Worm (Caenorhabditis elegans) whole organism, mixed stage, embryonic: ENCODE data around the gene C03H5.6.

ENCODE experiments used
- M03D4.4 ChIP-seq: sonication (generic microtip); optimal IDR thresholded peaks from 2 replicates; lab custom pipeline; 2017; ENCODE audit warnings: mild to moderate bottlenecking, missing genetic modification characterization, missing compliant biosample characterization
- bed-3 ChIP-seq: fragments of 200-800 bp; sonication (Bioruptor generic); optimal IDR thresholded peaks from 3 replicates; lab custom pipeline; 2018; ENCODE audit warnings: mild to moderate bottlenecking, missing genetic modification characterization, moderate library complexity, missing compliant biosample characterization
- blmp-1 ChIP-seq: fragments of 150-350 bp; optimal IDR thresholded peaks from 2 replicates; lab custom pipeline; 2014; ENCODE audit warnings: missing biosample characterization, missing genetic modification characterization
- ceh-39 ChIP-seq: fragments of 150-350 bp; optimal IDR thresholded peaks from 2 replicates; lab custom pipeline; 2014; ENCODE audit warnings: missing biosample characterization, missing genetic modification characterization
- ceh-43 ChIP-seq: fragments of 200-800 bp; sonication (Bioruptor generic); optimal IDR thresholded peaks from 2 replicates; lab custom pipeline; 2018; ENCODE audit warnings: mild to moderate bottlenecking, missing genetic modification characterization, moderate library complexity, missing compliant biosample characterization
- ceh-83 ChIP-seq: fragments of 200-800 bp; sonication (Bioruptor generic); optimal IDR thresholded peaks from 2 replicates; lab custom pipeline; 2018; ENCODE audit warnings: mild to moderate bottlenecking, missing genetic modification characterization, missing compliant biosample characterization
- cnd-1 ChIP-seq: fragments of 200-800 bp; sonication (Bioruptor generic); optimal IDR thresholded peaks from 2 replicates; lab custom pipeline; 2018; ENCODE audit warnings: mild to moderate bottlenecking, missing genetic modification characterization, missing compliant biosample characterization
- drap-1 ChIP-seq: fragments of 200-800 bp; sonication (Bioruptor generic); optimal IDR thresholded peaks from 3 replicates; lab custom pipeline; 2018; ENCODE audit warnings: mild to moderate bottlenecking, missing genetic modification characterization, missing compliant biosample characterization
- elt-1 ChIP-seq: sonication (generic microtip); optimal IDR thresholded peaks from 2 replicates; lab custom pipeline; 2017; ENCODE audit warnings: missing genetic modification characterization, mild to moderate bottlenecking, missing compliant biosample characterization, antibody characterized with exemption, moderate library complexity, borderline replicate concordance; ENCODE audit not compliant: insufficient read depth
- elt-3 ChIP-seq: fragments of 150-350 bp; optimal IDR thresholded peaks from 2 replicates; lab custom pipeline; 2014; ENCODE audit warnings: missing biosample characterization, missing genetic modification characterization
- flh-1 ChIP-seq: fragments of 200-800 bp; sonication (Bioruptor generic); optimal IDR thresholded peaks from 2 replicates; lab custom pipeline; 2018; ENCODE audit warnings: mild to moderate bottlenecking, missing genetic modification characterization, moderate library complexity, missing compliant biosample characterization
- ham-2 ChIP-seq: fragments of 200-800 bp; sonication (Bioruptor generic); optimal IDR thresholded peaks from 2 replicates; lab custom pipeline; 2018; ENCODE audit warnings: mild to moderate bottlenecking, missing genetic modification characterization, missing compliant biosample characterization
- hlh-1 ChIP-seq: fragments of 150-350 bp; optimal IDR thresholded peaks from 2 replicates; lab custom pipeline; 2014; ENCODE audit warnings: missing biosample characterization, missing genetic modification reagents, missing genetic modification characterization
- lin-13 ChIP-seq: fragments of 150-350 bp; optimal IDR thresholded peaks from 2 replicates; lab custom pipeline; 2014; ENCODE audit warnings: missing biosample characterization, missing genetic modification characterization
- lin-32 ChIP-seq: fragments of 200-800 bp; sonication (Bioruptor generic); optimal IDR thresholded peaks from 2 replicates; lab custom pipeline; 2018; ENCODE audit warnings: mild to moderate bottlenecking, missing genetic modification characterization, missing compliant biosample characterization
- lsy-2 ChIP-seq: fragments of 150-350 bp; optimal IDR thresholded peaks from 2 replicates; lab custom pipeline; 2014; ENCODE audit warnings: missing biosample characterization, missing genetic modification characterization
- mab-5 ChIP-seq: fragments of 150-350 bp; optimal IDR thresholded peaks from 2 replicates; lab custom pipeline; 2014; ENCODE audit warnings: missing biosample characterization, missing genetic modification characterization
- mep-1 ChIP-seq: fragments of 150-350 bp; optimal IDR thresholded peaks from 2 replicates; lab custom pipeline; 2017; ENCODE audit warnings: missing biosample characterization, missing genetic modification reagents, missing genetic modification characterization, inconsistent platforms
- nhr-12 ChIP-seq: fragments of 150-350 bp; optimal IDR thresholded peaks from 2 replicates; lab custom pipeline; 2014; ENCODE audit warnings: missing biosample characterization, missing genetic modification characterization
- nhr-2 ChIP-seq: fragments of 150-350 bp; optimal IDR thresholded peaks from 2 replicates; lab custom pipeline; 2014; ENCODE audit warnings: missing biosample characterization, missing genetic modification characterization
- nhr-237 ChIP-seq: fragments of 150-350 bp; optimal IDR thresholded peaks from 2 replicates; lab custom pipeline; 2014; ENCODE audit warnings: missing biosample characterization, missing genetic modification characterization
- nhr-28 ChIP-seq: fragments of 150-350 bp; optimal IDR thresholded peaks from 2 replicates; lab custom pipeline; 2014; ENCODE audit warnings: missing biosample characterization, missing genetic modification characterization
- nhr-76 ChIP-seq: sonication (generic microtip); optimal IDR thresholded peaks from 2 replicates; lab custom pipeline; 2017; ENCODE audit warnings: missing biosample characterization, missing genetic modification characterization
- pha-4 ChIP-seq: fragments of 150-350 bp; optimal IDR thresholded peaks from 2 replicates; lab custom pipeline; 2018; ENCODE audit warnings: missing biosample characterization, missing genetic modification reagents, missing genetic modification characterization
- sem-2 ChIP-seq: fragments of 200-800 bp; sonication (Bioruptor generic); optimal IDR thresholded peaks from 2 replicates; lab custom pipeline; 2018; ENCODE audit warnings: mild to moderate bottlenecking, missing genetic modification characterization, missing compliant biosample characterization
- snpc-4 ChIP-seq: fragments of 150-350 bp; optimal IDR thresholded peaks from 2 replicates; lab custom pipeline; 2014; ENCODE audit warnings: missing biosample characterization, missing genetic modification characterization
- sptf-1 ChIP-seq: sonication (generic microtip); optimal IDR thresholded peaks from 2 replicates; lab custom pipeline; 2017; ENCODE audit warnings: mild to moderate bottlenecking, missing genetic modification characterization, moderate library complexity, missing compliant biosample characterization
- tbx-8 ChIP-seq: fragments of 200-800 bp; sonication (Bioruptor generic); optimal IDR thresholded peaks from 2 replicates; lab custom pipeline; 2018; ENCODE audit warnings: mild to moderate bottlenecking, missing genetic modification characterization, moderate library complexity, missing compliant biosample characterization
- unc-120 ChIP-seq: sonication (generic microtip); optimal IDR thresholded peaks from 2 replicates; lab custom pipeline; 2017; ENCODE audit warnings: missing genetic modification characterization, missing compliant biosample characterization; ENCODE audit not compliant: poor library complexity, severe bottlenecking
- unc-39 ChIP-seq: fragments of 150-350 bp; optimal IDR thresholded peaks from 2 replicates; lab custom pipeline; 2014; ENCODE audit warnings: missing biosample characterization, missing genetic modification characterization
- unc-62 ChIP-seq: fragments of 150-350 bp; optimal IDR thresholded peaks from 2 replicates; lab custom pipeline; 2014; ENCODE audit warnings: missing biosample characterization, missing genetic modification reagents, missing genetic modification characterization
- zip-8 ChIP-seq: fragments of 150-350 bp; optimal IDR thresholded peaks from 2 replicates; lab custom pipeline; 2014; ENCODE audit warnings: missing biosample characterization, missing genetic modification characterization
- ztf-11 ChIP-seq: fragments of 150-350 bp; optimal IDR thresholded peaks from 2 replicates; lab custom pipeline; 2014; ENCODE audit warnings: missing biosample characterization, missing genetic modification characterization

Gene C03H5.6

DNA sequence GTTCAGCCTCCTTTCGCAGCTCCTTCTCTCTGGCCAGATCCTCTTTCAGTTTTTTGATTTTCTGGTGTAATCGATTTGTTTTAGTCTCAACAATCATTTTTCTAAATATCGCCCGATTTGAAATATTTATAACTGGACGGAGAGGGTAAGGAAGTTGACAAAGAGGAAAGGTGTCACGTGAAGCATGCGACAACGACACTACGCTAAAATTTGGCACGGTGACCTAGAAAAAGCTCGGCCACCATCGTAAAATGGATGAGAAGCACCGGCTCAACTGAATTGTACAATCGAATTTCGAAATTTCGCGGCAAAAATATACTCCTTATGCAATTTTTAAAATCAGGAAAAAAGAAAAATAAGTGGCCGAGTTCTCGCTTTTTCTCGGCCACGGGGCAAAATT, 14.0 kb downstream of the C03H5.6 start, which contains the start of gene C03H5.5:
Gene C03H5.5, minus strand, starts transcription at position 101 of the 400 bp plus-strand sequence.
- TF ChIP-seq snpc-4 (tag; lab: Kevin White, UChicago) (no peak), M03D4.4 (no peak), ztf-11 (tag; lab: Kevin White, UChicago) (no peak), nhr-2 (tag; lab: Kevin White, UChicago) (no peak), unc-62 (no peak), cnd-1 (tag; lab: Kevin White, UChicago) (no peak), mab-5 (tag; lab: Kevin White, UChicago) (no peak), hlh-1 (no peak), tbx-8 (GFP tag; lab: Kevin White, UChicago) (no peak), nhr-237 (tag; lab: Kevin White, UChicago) (no peak), sptf-1 (tag; lab: Kevin White, UChicago) (no peak), mep-1 (tag; lab: Kevin White, UChicago) (no peak), ceh-39 (tag; lab: Kevin White, UChicago) (no peak), unc-39 (tag; lab: Kevin White, UChicago) (no peak), elt-3 (no peak), blmp-1 (tag; lab: Kevin White, UChicago) (no peak), lsy-2 (tag; lab: Kevin White, UChicago) (no peak), ham-2 (GFP tag; lab: Kevin White, UChicago) (no peak), nhr-76 (tag; lab: Kevin White, UChicago) (no peak), ceh-83 (GFP tag; lab: Kevin White, UChicago) (no peak)

DNA sequence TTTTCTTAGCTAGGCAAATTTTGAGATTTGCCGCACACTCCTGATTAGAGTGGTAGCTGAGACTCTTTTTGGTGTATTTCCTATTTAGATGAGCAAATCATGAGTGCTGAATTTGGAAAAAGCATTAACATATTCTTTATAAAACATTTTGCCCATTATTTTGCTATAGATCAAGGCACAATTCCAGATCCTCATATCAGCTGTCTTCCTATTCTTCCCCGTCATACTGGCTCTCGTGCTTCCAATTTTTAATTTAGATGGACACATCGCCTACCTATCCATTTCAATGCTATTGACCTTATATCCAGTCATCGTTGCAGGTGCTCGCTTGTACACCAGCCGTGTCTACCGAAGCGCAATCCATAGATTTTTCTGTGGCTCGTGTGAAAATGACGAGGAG, 19.3 kb downstream of the C03H5.6 start, which contains the start of gene C03H5.7:
Gene C03H5.7, plus strand, starts transcription at position 301 of the 400 bp plus-strand sequence.
- TF ChIP-seq pha-4 (tag; lab: Kevin White, UChicago) (no peak), hlh-1 (no peak), zip-8 (tag; lab: Kevin White, UChicago) (no peak), nhr-12 (no peak), elt-1 (tag; lab: Kevin White, UChicago) (no peak), lin-13 (no peak), lsy-2 (tag; lab: Kevin White, UChicago) (no peak), ham-2 (GFP tag; lab: Kevin White, UChicago) (no peak), nhr-76 (tag; lab: Kevin White, UChicago) (no peak), nhr-2 (tag; lab: Kevin White, UChicago) (no peak), ceh-43 (no peak), ceh-39 (tag; lab: Kevin White, UChicago) (no peak), M03D4.4 (no peak), nhr-28 (tag; lab: Kevin White, UChicago) (no peak), elt-3 (no peak), mab-5 (tag; lab: Kevin White, UChicago) (no peak), sem-2 (GFP tag; lab: Kevin White, UChicago) (no peak), nhr-237 (tag; lab: Kevin White, UChicago) (no peak), bed-3 (GFP tag; lab: Kevin White, UChicago) (no peak), unc-120 (tag; lab: Kevin White, UChicago) (no peak)

DNA sequence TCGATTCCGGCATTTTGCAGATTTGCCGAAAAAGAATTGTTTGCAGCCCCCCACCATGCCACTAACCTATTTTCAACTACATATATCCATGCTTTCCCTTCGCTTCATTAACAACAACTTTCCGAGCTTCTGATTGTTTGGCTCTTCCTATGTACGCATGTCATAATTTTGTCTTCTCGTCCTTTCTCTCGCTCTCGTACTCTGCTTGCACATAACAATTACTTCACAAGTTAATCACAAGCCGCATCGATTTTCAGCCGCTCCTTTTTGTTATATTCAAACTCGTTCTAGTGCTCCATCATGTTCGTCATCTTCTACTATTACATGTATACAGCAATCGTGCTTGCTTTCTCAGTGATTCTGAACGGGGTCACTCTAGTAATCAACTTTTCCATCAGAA, 20.9 kb downstream of the C03H5.6 start, which contains the start of gene C03H5.9:
Gene C03H5.9, plus strand, starts transcription at position 301 of the 400 bp plus-strand sequence.
- no peak for TF ChIP-seq elt-3
- no peak for TF ChIP-seq drap-1 (GFP tag; lab: Kevin White, UChicago)
- TF ChIP-seq bed-3 (GFP tag; lab: Kevin White, UChicago): no peak
- no peak for TF ChIP-seq cnd-1 (tag; lab: Kevin White, UChicago)
- no peak for TF ChIP-seq nhr-12
- no peak for TF ChIP-seq lin-13
- no peak for TF ChIP-seq lin-32
- no peak for TF ChIP-seq ceh-39 (tag; lab: Kevin White, UChicago)
- no peak for TF ChIP-seq elt-1 (tag; lab: Kevin White, UChicago)
- no peak for TF ChIP-seq flh-1 (GFP tag; lab: Kevin White, UChicago)
- no peak for TF ChIP-seq pha-4 (tag; lab: Kevin White, UChicago)
- no peak for TF ChIP-seq nhr-2 (tag; lab: Kevin White, UChicago)
- no peak for TF ChIP-seq blmp-1 (tag; lab: Kevin White, UChicago)
- no peak for TF ChIP-seq unc-39 (tag; lab: Kevin White, UChicago)
- TF ChIP-seq, all 35 proteins: peak for 0

DNA sequence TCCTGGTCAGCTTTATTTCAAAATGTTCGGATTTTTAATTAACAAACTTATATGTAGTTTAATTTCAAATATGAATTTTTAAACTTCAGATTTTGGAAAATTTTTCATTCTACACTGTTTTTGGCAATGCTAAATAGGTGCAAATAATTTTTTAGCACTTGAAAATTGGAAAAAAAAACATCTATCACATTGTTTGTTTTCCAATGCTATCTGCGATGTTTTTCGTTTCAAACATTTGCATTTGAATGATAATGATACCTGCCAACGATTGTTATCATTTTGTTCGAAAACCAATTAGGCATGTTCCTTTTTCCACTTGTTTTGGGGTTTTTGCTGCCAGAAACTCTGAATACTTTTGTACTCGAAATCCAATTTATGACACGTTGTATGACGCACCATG, 24.3 kb downstream of the C03H5.6 start, which contains the start of gene C03H5.4:
Gene C03H5.4, plus strand, starts transcription at position 301 of the 400 bp plus-strand sequence.
- TF ChIP-seq ceh-83 (GFP tag; lab: Kevin White, UChicago): no peak
- TF ChIP-seq zip-8 (tag; lab: Kevin White, UChicago): no peak
- TF ChIP-seq lsy-2 (tag; lab: Kevin White, UChicago): no peak
- TF ChIP-seq unc-39 (tag; lab: Kevin White, UChicago): no peak
- TF ChIP-seq ham-2 (GFP tag; lab: Kevin White, UChicago): no peak
- no peak for TF ChIP-seq snpc-4 (tag; lab: Kevin White, UChicago)
- no peak for TF ChIP-seq nhr-2 (tag; lab: Kevin White, UChicago)
